Worm (Caenorhabditis elegans): Measurements from ENCODE around the gene pqn-13.

ce11 chrV:5704467-5704866, 28.6 kb upstream of the pqn-13 start:
- no peak for TF ChIP-seq mdl-1 (tag; optimal IDR thresholded peaks at IDR 0.05)
- TF ChIP-seq nhr-76 (tag; optimal IDR thresholded peaks at IDR 0.05) = no peak

All from whole organism, L1 larva.